Fruit fly (Drosophila melanogaster) whole organism, wandering third instar larva: Measurements from ENCODE around the gene CG33307.

ENCODE experiments used
- CrebA ChIP-seq: fragments of 200-800 bp; sonication (Bioruptor generic); optimal IDR thresholded peaks from 2 replicates; lab custom pipeline; 2016; ENCODE audit warnings: missing biosample characterization, mild to moderate bottlenecking, missing genetic modification characterization, borderline replicate concordance
- Myc ChIP-seq: fragments of >200 bp; optimal IDR thresholded peaks from 2 replicates; lab custom pipeline; 2017

DNA sequence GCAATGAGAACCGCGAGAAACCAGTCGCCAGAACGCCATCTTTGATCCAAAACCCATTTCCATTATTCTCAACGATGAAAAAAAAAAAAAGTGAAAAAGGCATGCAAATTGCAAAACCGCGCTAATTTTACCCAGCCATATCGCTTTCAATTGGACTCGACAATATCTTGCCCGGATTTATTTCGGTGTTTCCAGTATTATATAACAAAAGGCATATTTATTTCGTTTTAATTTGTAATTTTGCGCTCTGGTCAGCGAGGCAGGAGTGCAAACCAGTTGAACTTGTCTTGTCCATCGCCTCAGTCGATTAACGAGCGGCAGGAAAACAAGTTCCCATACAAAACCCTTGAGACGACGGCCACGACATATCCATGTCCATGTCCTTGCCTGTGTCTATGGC is 48.6 kb upstream of the CG33307 start:
- TF ChIP-seq CrebA (GFP tag; lab: Kevin White, UChicago) (no peak), Myc (lab: Kevin White, UChicago) (no peak)
